Fruit fly (Drosophila melanogaster): ENCODE data around the gene CG15211.

The CG15211 gene

dm6 chrX:10737422-10738150 is 34.8 kb upstream of the CG15211 start (continued):
- TF ChIP-seq CG32772 (GFP tag; IDR thresholded peaks at IDR 0.05) = peak; percentile 84
- peak; percentile 69 for TF ChIP-seq CG30403 (GFP tag; optimal IDR thresholded peaks at IDR 0.05)
- TF ChIP-seq GATAe (GFP tag; conservative IDR thresholded peaks at IDR 0.05) = no peak
- peak; percentile 41 for TF ChIP-seq cg (GFP tag; optimal IDR thresholded peaks at IDR 0.05)
- peak; percentile 27 for TF ChIP-seq CG17912 (GFP tag; optimal IDR thresholded peaks at IDR 0.05)
- peak; percentile 78 for TF ChIP-seq CG6854 (GFP tag; optimal IDR thresholded peaks at IDR 0.05)
- peak; percentile 82; the same call in 1 of the 2 replicates for TF ChIP-seq ranshi (GFP tag; IDR thresholded peaks at IDR 0.05)
- peak; percentile 96 for TF ChIP-seq vvl (GFP tag; IDR thresholded peaks at IDR 0.05)
- no peak for TF ChIP-seq nerfin-2 (GFP tag; IDR thresholded peaks at IDR 0.05; ENCODE audit: partially characterized antibody)
- peak; percentile 75 for TF ChIP-seq CG15011 (GFP tag; optimal IDR thresholded peaks at IDR 0.05)
- peak; percentile 64 for TF ChIP-seq shn (GFP tag; optimal IDR thresholded peaks at IDR 0.05)
- no peak for TF ChIP-seq br (optimal IDR thresholded peaks at IDR 0.05)
- TF ChIP-seq Optix (GFP tag; IDR thresholded peaks at IDR 0.05) = peak; percentile 90
- TF ChIP-seq Nf-YC (tag; optimal IDR thresholded peaks at IDR 0.05) = peak; percentile 54
- TF ChIP-seq CG6813 (GFP tag; optimal IDR thresholded peaks at IDR 0.05) = peak; percentile 84
- peak; percentile 59 for TF ChIP-seq repo (GFP tag; optimal IDR thresholded peaks at IDR 0.05)
- TF ChIP-seq CG30431 (GFP tag; optimal IDR thresholded peaks at IDR 0.05) = peak; percentile 80
- peak; percentile 60; the same call in 1 of the 2 replicates for TF ChIP-seq Taf1 (GFP tag; IDR thresholded peaks at IDR 0.05)
- peak; percentile 85 for TF ChIP-seq Antp (GFP tag; optimal IDR thresholded peaks at IDR 0.05)
- TF ChIP-seq pros (GFP tag; optimal IDR thresholded peaks at IDR 0.05) = peak; percentile 18
- TF ChIP-seq CG15073 (GFP tag; optimal IDR thresholded peaks at IDR 0.05) = no peak
- peak; percentile 90 for TF ChIP-seq dysf (GFP tag; IDR thresholded peaks at IDR 0.05)
- TF ChIP-seq sens-2 (GFP tag; IDR thresholded peaks at IDR 0.05) = peak; percentile 86
- TF ChIP-seq Adf1 (GFP tag; IDR thresholded peaks at IDR 0.05) = peak; percentile 56; the same call in 1 of the 2 replicates
- TF ChIP-seq chif (GFP tag; optimal IDR thresholded peaks at IDR 0.05) = peak; percentile 69 to 74
- no peak for TF ChIP-seq ftz-f1 (GFP tag; optimal IDR thresholded peaks at IDR 0.05)
- peak; percentile 73 for TF ChIP-seq wek (GFP tag; optimal IDR thresholded peaks at IDR 0.05)
- peak; percentile 67 for TF ChIP-seq CG16815 (GFP tag; optimal IDR thresholded peaks at IDR 0.05)
- peak; percentile 76 for TF ChIP-seq Oaz (GFP tag; IDR thresholded peaks at IDR 0.05)
- no peak for TF ChIP-seq Trl (optimal IDR thresholded peaks at IDR 0.05)
- peak; percentile 73 for TF ChIP-seq Trl (GFP tag; optimal IDR thresholded peaks at IDR 0.05)
- no peak for TF ChIP-seq pita (GFP tag; optimal IDR thresholded peaks at IDR 0.05)
- peak; percentile 31; the same call in 1 of the 2 replicates for TF ChIP-seq gt (GFP tag; IDR thresholded peaks at IDR 0.05)
- peak; percentile 54 for TF ChIP-seq sima (GFP tag; optimal IDR thresholded peaks at IDR 0.05)
- peak; percentile 48 for TF ChIP-seq CG6765 (GFP tag; optimal IDR thresholded peaks at IDR 0.05)
- peak; percentile 55 for TF ChIP-seq CG8944 (GFP tag; optimal IDR thresholded peaks at IDR 0.05)
- TF ChIP-seq Hsf (GFP tag; optimal IDR thresholded peaks at IDR 0.05) = peak; percentile 70
- peak; percentile 83 for TF ChIP-seq abd-A (tag; optimal IDR thresholded peaks at IDR 0.05)
- peak; percentile 77 for TF ChIP-seq jing (GFP tag; optimal IDR thresholded peaks at IDR 0.05)
- peak; percentile 85 for TF ChIP-seq CG1233 (GFP tag; optimal IDR thresholded peaks at IDR 0.05)
- no peak for TF ChIP-seq hb (GFP tag; IDR thresholded peaks at IDR 0.05; ENCODE audit: partially characterized antibody)
- TF ChIP-seq oc (tag; optimal IDR thresholded peaks at IDR 0.05) = peak; percentile 90
- TF ChIP-seq ab (GFP tag; optimal IDR thresholded peaks at IDR 0.05) = peak; percentile 35
- peak; percentile 59; the same call in 1 of the 2 replicates for TF ChIP-seq CG8765 (GFP tag; IDR thresholded peaks at IDR 0.05)
- TF ChIP-seq ham (GFP tag; IDR thresholded peaks at IDR 0.05) = no peak
- peak; percentile 60 for TF ChIP-seq sd (tag; optimal IDR thresholded peaks at IDR 0.05)
- peak; percentile 69 for TF ChIP-seq zf30C (GFP tag; optimal IDR thresholded peaks at IDR 0.05)
- peak; percentile 82 for TF ChIP-seq CG6272 (GFP tag; IDR thresholded peaks at IDR 0.05)
- peak; percentile 93 for TF ChIP-seq CG12071 (GFP tag; optimal IDR thresholded peaks at IDR 0.05)
- TF ChIP-seq CG8290 (GFP tag; optimal IDR thresholded peaks at IDR 0.05) = peak; percentile 9
- TF ChIP-seq CG8290 (tag; optimal IDR thresholded peaks at IDR 0.05) = peak in 1 of 2 experiments; percentile 96
